Fruit fly (Drosophila melanogaster) whole organism, embryonic: Measurements from ENCODE around the gene Gorab.

Experiments
- CG12071 ChIP-seq: fragments of 200-800 bp; sonication (Bioruptor generic); optimal IDR thresholded peaks from 3 replicates; lab custom pipeline; 2018; ENCODE audit warnings: missing biosample characterization, mild to moderate bottlenecking, missing genetic modification characterization
- CG17612 ChIP-seq: fragments of 200-800 bp; sonication (Bioruptor generic); IDR thresholded peaks from 2 replicates; pipeline ENCODE4 v1.3.6; 2022; ENCODE audit warnings: missing biosample characterization, missing genetic modification characterization
- NC2β ChIP-seq: fragments of 200-800 bp; sonication (Bioruptor generic); optimal IDR thresholded peaks from 2 replicates; lab custom pipeline; 2016; ENCODE audit warnings: missing biosample characterization, missing genetic modification characterization
- NFAT ChIP-seq: fragments of 200-800 bp; sonication (Bioruptor generic); IDR thresholded peaks from 2 replicates; pipeline ENCODE4 v1.3.6; 2022; ENCODE audit warnings: missing biosample characterization, missing genetic modification characterization
- Ptx1 ChIP-seq: fragments of 200-800 bp; sonication (Bioruptor generic); IDR thresholded peaks from 2 replicates; pipeline ENCODE4 v1.3.6; 2022; ENCODE audit warnings: missing biosample characterization, missing genetic modification characterization
- lilli ChIP-seq: fragments of 200-800 bp; sonication (Bioruptor generic); optimal IDR thresholded peaks from 3 replicates; lab custom pipeline; 2016; ENCODE audit warnings: missing biosample characterization, missing genetic modification characterization

- TF ChIP-seq CG12071 (no peak), NFAT (GFP tag; lab: Robert Waterston, UW) (no peak), NC2β (GFP tag; lab: Kevin White, UChicago) (no peak), CG17612 (GFP tag; lab: Robert Waterston, UW) (no peak), lilli (GFP tag; lab: Kevin White, UChicago) (no peak), Ptx1 (GFP tag; lab: Robert Waterston, UW) (no peak)
These were observed 16.5 kb downstream of the Gorab start for dm6 chr3L:17412146-17412545.
